Worm (Caenorhabditis elegans): ENCODE results near the gene Y39G8B.1.

Gene Y39G8B.1

ce11 chrII:13958359-13958758 is 15.3 kb downstream of the Y39G8B.1 start:
- no peak for TF ChIP-seq unc-62 (GFP tag; optimal IDR thresholded peaks at IDR 0.05)

ce11 chrII:13957437-13957836 is 16.2 kb downstream of the Y39G8B.1 start, which contains the start of gene zip-3:
Gene zip-3, minus strand, starts transcription at chrII:13957457.
- TF ChIP-seq unc-62 (GFP tag; optimal IDR thresholded peaks at IDR 0.05) = no peak

- TF ChIP-seq unc-62 (GFP tag; optimal IDR thresholded peaks at IDR 0.05) = no peak
Measured at ce11 chrII:13956529-13956928, 17.1 kb downstream of the Y39G8B.1 start.

ce11 chrII:13954979-13955378 is 18.6 kb downstream of the Y39G8B.1 start:
- no peak for TF ChIP-seq unc-62 (GFP tag; optimal IDR thresholded peaks at IDR 0.05)

ce11 chrII:13954077-13954476 is 19.5 kb downstream of the Y39G8B.1 start:
- TF ChIP-seq unc-62 (GFP tag; optimal IDR thresholded peaks at IDR 0.05) = no peak

ce11 chrII:13951986-13952385 is 21.6 kb downstream of the Y39G8B.1 start:
- no peak for TF ChIP-seq unc-62 (GFP tag; optimal IDR thresholded peaks at IDR 0.05)

ce11 chrII:13949290-13949689 is 24.3 kb downstream of the Y39G8B.1 start, which contains the start of gene sre-44:
Gene sre-44, plus strand, starts transcription at chrII:13949590.
- TF ChIP-seq unc-62 (GFP tag; optimal IDR thresholded peaks at IDR 0.05) = no peak

ce11 chrII:13945527-13945926 is 28.1 kb downstream of the Y39G8B.1 start:
- no peak for TF ChIP-seq unc-62 (GFP tag; optimal IDR thresholded peaks at IDR 0.05)

- no peak for TF ChIP-seq unc-62 (GFP tag; optimal IDR thresholded peaks at IDR 0.05)
Measured at ce11 chrII:13939531-13939930, 34.1 kb downstream of the Y39G8B.1 start, which contains the start of gene W07G1.1. Gene W07G1.1, minus strand, starts transcription at chrII:13939631.

ce11 chrII:13938290-13938689 is 35.3 kb downstream of the Y39G8B.1 start:
- no peak for TF ChIP-seq unc-62 (GFP tag; optimal IDR thresholded peaks at IDR 0.05)

- TF ChIP-seq unc-62 (GFP tag; optimal IDR thresholded peaks at IDR 0.05) = no peak
Measured at ce11 chrII:13935907-13936306, 37.7 kb downstream of the Y39G8B.1 start.

ce11 chrII:13933534-13933933 is 40.1 kb downstream of the Y39G8B.1 start:
- TF ChIP-seq unc-62 (GFP tag; optimal IDR thresholded peaks at IDR 0.05) = no peak

- TF ChIP-seq unc-62 (GFP tag; optimal IDR thresholded peaks at IDR 0.05) = no peak
Measured at ce11 chrII:13931944-13932343, 41.7 kb downstream of the Y39G8B.1 start, which contains the start of gene hot-3. Gene hot-3, minus strand, starts transcription at chrII:13932044.

ce11 chrII:13924909-13925308 is 48.7 kb downstream of the Y39G8B.1 start, which contains the start of gene mltn-5:
Gene mltn-5, plus strand, starts transcription at chrII:13925209.
- TF ChIP-seq unc-62 (GFP tag; optimal IDR thresholded peaks at IDR 0.05) = no peak
